Worm (Caenorhabditis elegans) whole organism, L2 larva: ENCODE results near the gene nlp-31.

Source experiments
- C34F6.9 ChIP-seq: fragments of 150-350 bp; optimal IDR thresholded peaks from 2 replicates; lab custom pipeline; 2014; ENCODE audit warnings: missing biosample characterization, missing genetic modification characterization
- F13H6.1 ChIP-seq: sonication (generic microtip); optimal IDR thresholded peaks from 2 replicates; lab custom pipeline; 2016; ENCODE audit warnings: missing genetic modification characterization, missing compliant biosample characterization
- R02D3.7 ChIP-seq: fragments of 150-350 bp; optimal IDR thresholded peaks from 2 replicates; lab custom pipeline; 2014; ENCODE audit warnings: missing biosample characterization, missing genetic modification characterization
- ZK546.5 ChIP-seq: sonication (generic microtip); optimal IDR thresholded peaks from 2 replicates; lab custom pipeline; 2017; ENCODE audit warnings: missing biosample characterization, missing genetic modification characterization
- aly-2 ChIP-seq: fragments of 150-350 bp; optimal IDR thresholded peaks from 2 replicates; lab custom pipeline; 2014; ENCODE audit warnings: missing biosample characterization, missing genetic modification characterization
- ama-1 ChIP-seq: fragments of 150-350 bp; optimal IDR thresholded peaks from 2 replicates; lab custom pipeline; 2018; ENCODE audit warnings: inconsistent platforms
- blmp-1 ChIP-seq: sonication (generic microtip); optimal IDR thresholded peaks from 2 replicates; lab custom pipeline; 2017; ENCODE audit warnings: missing genetic modification characterization, mild to moderate bottlenecking, missing compliant biosample characterization, antibody characterized with exemption, moderate library complexity; ENCODE audit not compliant: insufficient read depth
- ceh-16 ChIP-seq: fragments of 150-350 bp; optimal IDR thresholded peaks from 2 replicates; lab custom pipeline; 2014; ENCODE audit warnings: missing biosample characterization, missing genetic modification characterization
- ceh-82 ChIP-seq: fragments of 150-350 bp; optimal IDR thresholded peaks from 2 replicates; lab custom pipeline; 2014; ENCODE audit warnings: missing biosample characterization, missing genetic modification characterization
- crh-2 ChIP-seq: sonication (generic microtip); optimal IDR thresholded peaks from 2 replicates; lab custom pipeline; 2017; ENCODE audit warnings: missing biosample characterization, missing genetic modification characterization
- egl-27 ChIP-seq: sonication (generic microtip); optimal IDR thresholded peaks from 3 replicates; lab custom pipeline; 2017; ENCODE audit warnings: missing biosample characterization, missing genetic modification reagents, missing genetic modification characterization
- fos-1 ChIP-seq: fragments of 150-350 bp; optimal IDR thresholded peaks from 2 replicates; lab custom pipeline; 2014; ENCODE audit warnings: missing biosample characterization, missing genetic modification characterization
- gmeb-1 ChIP-seq: fragments of 150-350 bp; optimal IDR thresholded peaks from 2 replicates; lab custom pipeline; 2014; ENCODE audit warnings: missing biosample characterization, missing genetic modification characterization
- lin-13 ChIP-seq: fragments of 150-350 bp; optimal IDR thresholded peaks from 2 replicates; lab custom pipeline; 2014; ENCODE audit warnings: missing biosample characterization, missing genetic modification reagents, missing genetic modification characterization
- lin-39 ChIP-seq: fragments of 150-350 bp; optimal IDR thresholded peaks from 2 replicates; lab custom pipeline; 2014; ENCODE audit warnings: missing biosample characterization, missing genetic modification reagents, missing genetic modification characterization
- lsy-2 ChIP-seq, 2 experiments: fragments of 150-350 bp in 1 of 2; sonication (generic microtip) in 1 of 2; optimal IDR thresholded peaks; 2 replicates each; lab custom pipeline; 2014 to 2017; ENCODE audit warnings: missing biosample characterization in 2 of 2, missing genetic modification characterization in 2 of 2
- mab-5 ChIP-seq: fragments of 150-350 bp; optimal IDR thresholded peaks from 2 replicates; lab custom pipeline; 2014; ENCODE audit warnings: missing biosample characterization, missing genetic modification characterization
- mbf-1 ChIP-seq: sonication (generic microtip); optimal IDR thresholded peaks from 2 replicates; lab custom pipeline; 2017; ENCODE audit warnings: missing biosample characterization, missing genetic modification characterization
- nhr-10 ChIP-seq: sonication (generic microtip); optimal IDR thresholded peaks from 2 replicates; lab custom pipeline; 2017; ENCODE audit warnings: missing biosample characterization, missing genetic modification characterization
- nhr-12 ChIP-seq: fragments of 150-350 bp; optimal IDR thresholded peaks from 2 replicates; lab custom pipeline; 2014; ENCODE audit warnings: missing biosample characterization, missing genetic modification characterization
- nhr-129 ChIP-seq: fragments of 150-350 bp; optimal IDR thresholded peaks from 2 replicates; lab custom pipeline; 2014; ENCODE audit warnings: missing biosample characterization, missing genetic modification characterization
- nhr-21 ChIP-seq: fragments of 150-350 bp; optimal IDR thresholded peaks from 2 replicates; lab custom pipeline; 2014; ENCODE audit warnings: missing biosample characterization, missing genetic modification characterization
- nhr-23 ChIP-seq: fragments of 150-350 bp; optimal IDR thresholded peaks from 2 replicates; lab custom pipeline; 2014; ENCODE audit warnings: missing biosample characterization, missing genetic modification reagents, missing genetic modification characterization
- nhr-237 ChIP-seq: fragments of 150-350 bp; optimal IDR thresholded peaks from 2 replicates; lab custom pipeline; 2014; ENCODE audit warnings: missing biosample characterization, missing genetic modification characterization
- nhr-25 ChIP-seq: fragments of 150-350 bp; sonication (generic microtip); optimal IDR thresholded peaks from 3 replicates; lab custom pipeline; 2014; ENCODE audit warnings: missing biosample characterization, missing genetic modification characterization
- nhr-6 ChIP-seq: fragments of 150-350 bp; optimal IDR thresholded peaks from 2 replicates; lab custom pipeline; 2014; ENCODE audit warnings: missing biosample characterization, missing genetic modification characterization
- peb-1 ChIP-seq: fragments of 150-350 bp; optimal IDR thresholded peaks from 2 replicates; lab custom pipeline; 2014; ENCODE audit warnings: missing biosample characterization, missing genetic modification characterization
- sem-4 ChIP-seq: fragments of 150-350 bp; optimal IDR thresholded peaks from 2 replicates; lab custom pipeline; 2014; ENCODE audit warnings: missing biosample characterization, missing genetic modification reagents, missing genetic modification characterization
- skn-1 ChIP-seq: sonication (generic microtip); optimal IDR thresholded peaks from 2 replicates; lab custom pipeline; 2017; ENCODE audit warnings: missing biosample characterization, missing genetic modification characterization
- sma-3 ChIP-seq: sonication (generic microtip); optimal IDR thresholded peaks from 2 replicates; lab custom pipeline; 2016; ENCODE audit warnings: missing genetic modification reagents, missing genetic modification characterization, missing compliant biosample characterization
- sma-9 ChIP-seq, 2 experiments: fragments of 150-350 bp in 1 of 2; sonication (generic microtip) in 1 of 2; optimal IDR thresholded peaks; 2 replicates each; lab custom pipeline; 2014 to 2016; ENCODE audit warnings: missing genetic modification characterization in 2 of 2, mild to moderate bottlenecking in 1 of 2, missing biosample characterization in 1 of 2, missing compliant biosample characterization in 1 of 2, missing genetic modification reagents in 1 of 2, moderate library complexity in 1 of 2
- snpc-4 ChIP-seq: fragments of 150-350 bp; optimal IDR thresholded peaks from 2 replicates; lab custom pipeline; 2014; ENCODE audit warnings: missing biosample characterization, missing genetic modification characterization
- unc-39 ChIP-seq: fragments of 150-350 bp; optimal IDR thresholded peaks from 2 replicates; lab custom pipeline; 2014; ENCODE audit warnings: missing biosample characterization, missing genetic modification characterization
- unc-55 ChIP-seq: fragments of 150-350 bp; sonication (generic microtip); optimal IDR thresholded peaks from 3 replicates; lab custom pipeline; 2014; ENCODE audit warnings: missing biosample characterization, missing genetic modification reagents, missing genetic modification characterization
- unc-62 ChIP-seq: fragments of 150-350 bp; optimal IDR thresholded peaks from 2 replicates; lab custom pipeline; 2014; ENCODE audit warnings: missing biosample characterization, missing genetic modification reagents, missing genetic modification characterization
- ztf-1 ChIP-seq: fragments of 200-800 bp; sonication (Bioruptor generic); conservative IDR thresholded peaks from 2 replicates; pipeline ENCODE4 v1.3.6; 2022; ENCODE audit warnings: missing genetic modification characterization, missing compliant biosample characterization
- ztf-11 ChIP-seq: sonication (generic microtip); optimal IDR thresholded peaks from 2 replicates; lab custom pipeline; 2017; ENCODE audit warnings: missing biosample characterization, missing genetic modification characterization
- ztf-4 ChIP-seq: fragments of 150-350 bp; optimal IDR thresholded peaks from 2 replicates; lab custom pipeline; 2014; ENCODE audit warnings: missing biosample characterization, missing genetic modification characterization

The nlp-31 gene

DNA sequence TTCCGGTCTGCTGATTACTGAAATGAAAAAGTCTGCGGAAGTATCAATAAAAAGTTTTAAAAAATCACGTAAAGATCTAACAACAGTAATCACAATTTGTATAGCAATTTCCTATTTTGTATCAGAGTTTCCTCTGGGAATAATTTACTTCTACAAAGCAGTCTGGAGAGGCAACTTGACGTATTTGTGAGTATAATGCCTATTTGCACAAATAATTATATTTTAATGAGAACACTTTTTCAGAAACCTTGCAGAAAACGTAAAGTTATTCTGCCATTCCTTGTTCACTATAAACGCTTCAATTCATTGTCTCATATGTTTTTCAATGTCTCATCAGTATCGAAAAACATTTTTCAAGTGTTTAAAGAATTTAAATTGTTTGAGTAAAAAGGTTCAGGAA lies 38.7 kb downstream of the nlp-31 start:
- TF ChIP-seq lin-13 (no peak), nhr-10 (tag; lab: Kevin White, UChicago) (no peak), sem-4 (tag; lab: Kevin White, UChicago) (no peak), nhr-23 (tag; lab: Kevin White, UChicago) (no peak), ztf-11 (tag; lab: Kevin White, UChicago) (no peak), lsy-2 (tag; optimal IDR thresholded peaks at IDR 0.05; lab: Kevin White, UChicago) (no peak), ceh-16 (no peak), ama-1 (lab: Kevin White, UChicago) (no peak), R02D3.7 (no peak), gmeb-1 (tag; lab: Kevin White, UChicago) (no peak), egl-27 (no peak), unc-55 (no peak), mbf-1 (tag; lab: Kevin White, UChicago) (no peak), ceh-82 (tag; lab: Kevin White, UChicago) (no peak), ztf-4 (tag; lab: Kevin White, UChicago) (no peak)

DNA sequence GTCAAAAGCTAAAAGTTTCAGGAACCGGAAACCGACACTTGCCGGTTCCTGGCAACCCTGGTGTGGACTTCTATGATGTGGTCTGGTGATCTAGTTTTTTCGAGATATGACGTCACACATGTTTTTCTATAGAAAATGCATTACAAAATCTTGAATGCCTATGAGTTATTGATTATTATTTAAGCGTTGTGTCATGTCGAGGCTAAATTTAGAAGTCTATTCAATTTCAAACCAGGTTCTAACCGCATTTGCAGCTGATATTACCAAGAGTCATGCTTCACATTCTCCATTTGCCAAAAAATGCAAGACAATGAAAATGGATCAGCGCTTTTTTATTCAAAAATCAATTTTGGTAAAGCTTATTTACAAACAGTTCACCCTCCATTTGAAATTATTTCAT lies 39.3 kb downstream of the nlp-31 start, which contains the start of gene K09D9.3:
Gene K09D9.3, plus strand, starts transcription at position 301 of the 400 bp plus-strand sequence.
- TF ChIP-seq blmp-1 (no peak), nhr-21 (tag; lab: Kevin White, UChicago) (no peak), sma-3 (GFP tag; lab: Kevin White, UChicago) (no peak)

DNA sequence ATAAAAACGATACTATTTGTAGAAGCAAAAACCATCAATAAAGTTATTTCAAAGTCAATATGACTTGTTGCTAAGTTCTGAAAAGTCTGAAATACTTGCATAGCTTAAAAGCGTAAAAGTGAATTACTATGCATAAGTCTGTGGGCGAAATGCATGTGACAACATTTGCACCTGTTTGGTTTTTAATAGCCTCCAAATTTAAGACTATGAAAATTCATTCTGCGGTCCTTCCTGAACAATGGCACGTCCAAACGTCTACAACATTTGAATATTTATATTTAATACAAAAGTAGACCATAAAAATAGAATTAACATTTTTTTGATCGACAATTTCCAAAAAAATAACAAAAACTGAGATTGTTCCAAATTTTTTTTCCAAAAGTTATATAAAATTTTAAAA lies 41.9 kb downstream of the nlp-31 start, which contains the start of gene K09D9.14:
Gene K09D9.14, minus strand, starts transcription at position 101 of the 400 bp plus-strand sequence.
- no peak for TF ChIP-seq unc-55
- no peak for TF ChIP-seq lin-39 (tag; lab: Kevin White, UChicago)
- no peak for TF ChIP-seq aly-2 (tag; lab: Kevin White, UChicago)
- TF ChIP-seq peb-1 (tag; lab: Kevin White, UChicago), result no peak
- TF ChIP-seq snpc-4 (tag; lab: Kevin White, UChicago), result no peak
- TF ChIP-seq nhr-237 (tag; lab: Kevin White, UChicago), result no peak
- TF ChIP-seq nhr-12 (tag; lab: Kevin White, UChicago), result no peak
- TF ChIP-seq nhr-25 (tag; lab: Kevin White, UChicago), result no peak
- no peak for TF ChIP-seq F13H6.1 (tag; lab: Kevin White, UChicago)
- TF ChIP-seq ZK546.5, result no peak
- TF ChIP-seq, all 48 proteins: peak for 0

DNA sequence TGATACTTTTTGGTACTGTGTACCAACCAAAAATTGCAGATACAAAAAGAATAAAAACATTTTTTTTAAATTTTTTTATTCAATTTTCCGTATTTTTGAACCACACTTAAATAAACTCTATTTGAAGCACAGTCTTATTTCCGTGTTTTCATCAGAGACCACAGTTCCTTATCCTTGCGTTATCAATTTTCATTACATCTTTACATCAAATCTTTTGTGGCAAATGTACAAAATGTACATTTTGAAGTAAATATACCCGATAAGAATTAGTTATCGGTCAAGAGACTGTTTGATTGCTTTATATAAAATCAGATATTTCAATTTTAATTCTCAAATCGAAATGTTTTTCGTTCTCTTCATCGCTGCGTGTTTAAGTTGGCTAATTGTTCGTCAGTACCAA lies 42.5 kb downstream of the nlp-31 start, which contains the start of gene cyp-35A3:
Gene cyp-35A3, plus strand, starts transcription at position 301 of the 400 bp plus-strand sequence.
- no peak for TF ChIP-seq unc-62
- TF ChIP-seq aly-2 (tag; lab: Kevin White, UChicago), result no peak
- TF ChIP-seq ceh-82 (tag; lab: Kevin White, UChicago), result no peak
- TF ChIP-seq nhr-25 (tag; lab: Kevin White, UChicago), result no peak
- no peak for TF ChIP-seq mab-5
- TF ChIP-seq sem-4 (tag; lab: Kevin White, UChicago), result no peak
- no peak for TF ChIP-seq unc-39 (tag; lab: Kevin White, UChicago)
- no peak for TF ChIP-seq egl-27
- no peak for TF ChIP-seq C34F6.9
- TF ChIP-seq lin-39 (tag; lab: Kevin White, UChicago), result no peak
- no peak for TF ChIP-seq nhr-23 (tag; lab: Kevin White, UChicago)
- no peak for TF ChIP-seq nhr-12 (tag; lab: Kevin White, UChicago)
- no peak for TF ChIP-seq ztf-1 (GFP tag; lab: Robert Waterston, UW)
- no peak for TF ChIP-seq nhr-129 (tag; lab: Kevin White, UChicago)
- no peak for TF ChIP-seq crh-2 (tag; lab: Kevin White, UChicago)
- no peak for TF ChIP-seq sma-9 (GFP tag; optimal IDR thresholded peaks at IDR 0.05; lab: Kevin White, UChicago)
- no peak for TF ChIP-seq sma-9 (tag; optimal IDR thresholded peaks at IDR 0.05; lab: Kevin White, UChicago)
- TF ChIP-seq nhr-6 (tag; lab: Kevin White, UChicago), result no peak

DNA sequence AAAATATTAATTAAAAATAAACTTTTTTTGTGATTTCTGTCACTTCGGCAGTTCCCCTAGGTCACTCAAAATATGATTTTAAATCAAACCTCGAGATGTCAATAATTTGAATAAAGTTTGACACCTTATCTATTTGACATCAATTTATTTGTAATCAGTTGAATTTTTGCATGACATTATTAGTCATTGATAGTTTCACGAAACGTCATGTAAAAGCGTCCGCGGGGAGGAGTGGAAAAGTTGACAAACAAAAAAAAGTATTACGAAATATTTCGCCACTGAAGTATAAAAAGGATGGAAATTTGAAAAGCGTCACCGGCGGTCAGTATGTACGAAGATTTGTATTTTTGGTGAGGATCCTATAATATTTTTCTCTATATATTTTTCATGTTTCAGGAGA lies 44.9 kb downstream of the nlp-31 start, which contains the start of gene K09D9.1:
Gene K09D9.1, plus strand, starts transcription at position 271 of the 400 bp plus-strand sequence.
- TF ChIP-seq sma-9 (GFP tag; optimal IDR thresholded peaks at IDR 0.05; lab: Kevin White, UChicago), result peak; percentile 59
- no peak for TF ChIP-seq sma-9 (tag; optimal IDR thresholded peaks at IDR 0.05; lab: Kevin White, UChicago)
- peak; percentile 67 for TF ChIP-seq skn-1 (tag; lab: Kevin White, UChicago)
- TF ChIP-seq fos-1 (tag; lab: Kevin White, UChicago), result peak; percentile 97
- TF ChIP-seq nhr-129 (tag; lab: Kevin White, UChicago), result peak; percentile 86
- TF ChIP-seq nhr-23 (tag; lab: Kevin White, UChicago), result no peak
- TF ChIP-seq lin-13, result no peak
- peak; percentile 46 for TF ChIP-seq gmeb-1 (tag; lab: Kevin White, UChicago)
- TF ChIP-seq lin-39 (tag; lab: Kevin White, UChicago), result no peak
- peak; percentile 34 for TF ChIP-seq crh-2 (tag; lab: Kevin White, UChicago)
- TF ChIP-seq, all 48 proteins: peak for 6
